Worm (Caenorhabditis elegans) whole organism, L3 larva: ENCODE measurements around the gene Y54G2A.76.

Experiments used
- daf-12 ChIP-seq: fragments of 150-350 bp; optimal IDR thresholded peaks from 2 replicates; lab custom pipeline; 2014; ENCODE audit warnings: missing biosample characterization, missing genetic modification reagents, missing genetic modification characterization
- egl-5 ChIP-seq: fragments of 150-350 bp; optimal IDR thresholded peaks from 2 replicates; lab custom pipeline; 2017; ENCODE audit warnings: missing biosample characterization, missing genetic modification reagents, missing genetic modification characterization, inconsistent platforms
- elt-2 ChIP-seq: sonication (generic microtip); optimal IDR thresholded peaks from 2 replicates; lab custom pipeline; 2016; ENCODE audit warnings: missing genetic modification reagents, mild to moderate bottlenecking, missing genetic modification characterization, missing compliant biosample characterization
- elt-3 ChIP-seq, 3 experiments: fragments of 150-350 bp in 1 of 3; sonication (generic microtip) in 2 of 3; optimal IDR thresholded peaks; 2 replicates in 2 of 3; 4 replicates in 1 of 3; lab custom pipeline; 2014 to 2017; ENCODE audit warnings: missing biosample characterization in 3 of 3, missing genetic modification characterization in 3 of 3
- fkh-10 ChIP-seq: sonication (generic microtip); optimal IDR thresholded peaks from 2 replicates; lab custom pipeline; 2017; ENCODE audit warnings: missing biosample characterization, missing genetic modification reagents, missing genetic modification characterization
- fkh-2 ChIP-seq: fragments of 150-350 bp; optimal IDR thresholded peaks from 2 replicates; lab custom pipeline; 2014; ENCODE audit warnings: missing biosample characterization, missing genetic modification reagents, missing genetic modification characterization
- fos-1 ChIP-seq: fragments of 150-350 bp; optimal IDR thresholded peaks from 2 replicates; lab custom pipeline; 2014; ENCODE audit warnings: missing biosample characterization, missing genetic modification characterization
- jun-1 ChIP-seq: fragments of 150-350 bp; optimal IDR thresholded peaks from 2 replicates; lab custom pipeline; 2014; ENCODE audit warnings: missing biosample characterization, missing genetic modification reagents, missing genetic modification characterization
- nhr-23 ChIP-seq: fragments of 150-350 bp; optimal IDR thresholded peaks from 2 replicates; lab custom pipeline; 2014; ENCODE audit warnings: missing biosample characterization, missing genetic modification reagents, missing genetic modification characterization
- nhr-237 ChIP-seq: fragments of 150-350 bp; optimal IDR thresholded peaks from 2 replicates; lab custom pipeline; 2014; ENCODE audit warnings: missing biosample characterization, missing genetic modification characterization
- nhr-25 ChIP-seq: sonication (generic microtip); optimal IDR thresholded peaks from 2 replicates; lab custom pipeline; 2017; ENCODE audit warnings: missing biosample characterization, missing genetic modification characterization
- nhr-67 ChIP-seq: fragments of 150-350 bp; optimal IDR thresholded peaks from 2 replicates; lab custom pipeline; 2014; ENCODE audit warnings: missing biosample characterization, missing genetic modification characterization
- nhr-76 ChIP-seq: fragments of 150-350 bp; sonication (generic microtip); optimal IDR thresholded peaks from 5 replicates; lab custom pipeline; 2014; ENCODE audit warnings: missing biosample characterization, missing genetic modification characterization
- pqm-1 ChIP-seq: fragments of 150-350 bp; optimal IDR thresholded peaks from 2 replicates; lab custom pipeline; 2017; ENCODE audit warnings: missing biosample characterization, missing genetic modification characterization, inconsistent platforms
- ztf-11 ChIP-seq: fragments of 150-350 bp; optimal IDR thresholded peaks from 2 replicates; lab custom pipeline; 2014; ENCODE audit warnings: missing biosample characterization, missing genetic modification characterization

The Y54G2A.76 gene

DNA sequence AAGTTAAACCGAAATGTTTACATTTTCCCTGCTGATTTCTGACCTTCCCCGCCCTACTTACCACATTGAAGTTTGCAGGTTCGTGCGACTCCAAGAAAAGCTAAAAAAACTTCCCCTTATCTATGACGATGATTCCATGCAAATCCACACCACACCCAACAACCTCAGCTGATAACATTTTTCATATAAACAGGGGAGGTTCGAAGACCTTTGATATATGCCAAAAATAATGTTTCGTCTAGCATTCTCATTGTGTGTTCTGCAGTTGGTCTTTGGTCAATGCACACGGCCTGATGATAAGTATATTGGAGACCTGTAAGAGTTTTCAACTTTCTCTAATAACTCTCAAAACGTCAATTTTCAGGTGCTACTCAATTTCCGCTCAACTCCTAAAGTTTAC, 45.0 kb downstream of the Y54G2A.76 start:
- TF ChIP-seq nhr-237 (no peak), nhr-67 (tag; lab: Kevin White, UChicago) (no peak), nhr-25 (tag; lab: Kevin White, UChicago) (no peak), elt-2 (peak; percentile 83), pqm-1 (tag; lab: Kevin White, UChicago) (peak; percentile 67), daf-12 (no peak), jun-1 (tag; lab: Kevin White, UChicago) (no peak)

DNA sequence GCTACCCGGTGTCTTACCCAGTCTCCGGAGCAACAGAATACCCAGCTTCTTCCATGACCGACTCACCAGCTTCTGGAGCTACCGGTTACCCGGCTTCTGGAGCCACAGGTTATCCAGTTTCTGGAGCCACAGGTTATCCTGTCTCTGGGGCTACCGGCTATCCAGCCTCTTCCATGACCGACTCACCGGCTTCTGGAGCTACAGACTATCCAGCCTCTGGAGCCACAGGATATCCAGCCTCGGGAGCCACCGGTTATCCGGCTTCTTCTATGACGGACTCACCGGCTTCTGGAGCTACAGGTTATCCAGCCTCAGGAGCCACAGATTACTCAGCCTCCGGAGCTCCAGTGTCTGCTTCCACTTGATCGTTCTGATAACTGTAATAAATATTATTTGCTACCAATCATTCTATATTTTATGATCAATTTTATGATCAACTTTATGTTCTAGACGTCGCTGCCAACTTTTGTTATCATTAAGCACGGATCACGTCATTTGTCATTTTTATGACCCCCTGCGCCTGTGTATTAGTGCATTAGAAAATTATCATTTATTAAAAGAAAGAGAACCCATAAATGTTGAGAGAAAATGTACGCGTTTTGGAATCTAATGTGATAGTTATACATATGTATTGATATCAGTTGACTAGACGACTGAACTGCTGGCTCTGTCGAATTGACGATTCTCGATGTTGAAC, 46.0 kb downstream of the Y54G2A.76 start:
- peak; percentile 95 for TF ChIP-seq pqm-1 (tag; lab: Kevin White, UChicago)
- peak; percentile 12 for TF ChIP-seq jun-1 (tag; lab: Kevin White, UChicago)
- TF ChIP-seq elt-2: peak; percentile 93
- no peak for TF ChIP-seq egl-5 (tag; lab: Kevin White, UChicago)
- TF ChIP-seq, all 47 proteins: peak for 3

DNA sequence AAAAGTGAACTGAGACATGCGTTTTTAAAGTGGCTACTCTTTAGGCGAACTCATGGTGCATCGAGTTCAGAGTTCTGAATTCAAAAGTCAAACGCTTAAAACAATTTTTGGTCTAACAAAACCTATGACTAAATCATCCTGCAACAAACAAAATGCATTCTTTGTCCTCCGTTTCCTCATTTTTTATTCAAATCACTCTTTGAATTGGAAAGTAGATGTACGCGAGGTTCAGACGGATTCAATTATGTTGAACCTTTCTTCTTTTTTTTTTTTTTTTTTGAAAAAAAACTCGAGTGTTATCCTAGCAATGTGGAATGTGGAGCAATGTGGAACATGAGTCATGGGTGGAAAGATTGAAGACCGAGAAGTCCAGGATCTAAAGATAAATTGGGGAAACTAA, 49.5 kb downstream of the Y54G2A.76 start:
- TF ChIP-seq elt-3 (tag; optimal IDR thresholded peaks at IDR 0.05; lab: Kevin White, UChicago) (no peak), fos-1 (tag; lab: Kevin White, UChicago) (no peak), nhr-76 (no peak), ztf-11 (tag; lab: Kevin White, UChicago) (no peak), fkh-10 (GFP tag; lab: Kevin White, UChicago) (peak; percentile 83), nhr-23 (tag; lab: Kevin White, UChicago) (no peak), nhr-67 (tag; lab: Kevin White, UChicago) (no peak), fkh-2 (tag; lab: Kevin White, UChicago) (no peak)
- TF ChIP-seq, all 47 proteins: peak for 1
